Fruit fly (Drosophila melanogaster): Measurements from ENCODE around the gene Hyls1.
A peak's percentile ranks its signal among the peaks of the same experiment; 100 is the strongest.

The Hyls1 gene

DNA sequence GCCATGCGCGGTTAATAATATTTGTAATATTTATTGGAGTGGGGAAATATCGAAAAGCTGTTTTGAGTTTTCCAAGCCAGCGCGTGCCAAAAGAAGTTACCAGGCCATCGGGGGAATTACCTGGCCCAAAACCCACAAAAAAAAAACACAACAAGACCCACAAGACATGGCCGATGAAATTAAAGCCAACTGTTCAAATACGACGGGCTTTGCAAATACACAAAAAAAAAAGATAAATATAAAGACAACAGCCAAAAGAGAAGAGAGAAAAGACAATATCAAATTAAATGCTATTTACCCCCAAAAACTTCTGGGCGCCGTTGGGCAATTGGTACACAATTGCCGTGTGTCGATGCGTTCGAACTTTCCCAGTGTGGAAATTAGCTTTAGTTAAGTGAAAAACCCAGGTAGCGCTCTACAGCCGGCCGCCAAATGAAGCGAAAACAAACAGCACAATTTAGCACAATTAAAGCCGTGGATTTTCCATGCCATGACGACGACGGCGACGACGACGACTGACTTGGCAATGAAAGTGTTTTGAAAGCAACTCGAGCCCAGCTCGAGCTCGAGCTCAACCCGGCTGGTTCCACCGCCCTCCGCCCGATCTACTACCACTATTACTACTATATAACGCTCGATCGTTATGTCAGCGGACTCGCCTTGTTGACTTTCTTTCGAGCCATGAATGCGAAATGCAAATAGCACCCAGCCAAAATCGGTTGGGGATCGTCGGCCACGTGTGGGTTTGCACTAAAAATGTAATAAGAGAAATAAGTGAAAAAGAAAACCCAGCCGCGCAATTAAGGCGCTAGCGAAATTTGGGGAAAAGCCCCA, 34.4 kb downstream of the Hyls1 start (continued):
- no peak for TF ChIP-seq CG8765 (GFP tag; IDR thresholded peaks at IDR 0.05)
- no peak; the same call in 1 of the 2 replicates for TF ChIP-seq E2f1 (GFP tag; IDR thresholded peaks at IDR 0.05)
- TF ChIP-seq Sry-δ (GFP tag; optimal IDR thresholded peaks at IDR 0.05): no peak
- TF ChIP-seq HLHmδ (GFP tag; optimal IDR thresholded peaks at IDR 0.05): no peak
- TF ChIP-seq az2 (GFP tag; optimal IDR thresholded peaks at IDR 0.05): no peak
- no peak; the same call in 1 of the 2 replicates for TF ChIP-seq ranshi (GFP tag; IDR thresholded peaks at IDR 0.05)
- TF ChIP-seq CG3726 (GFP tag; IDR thresholded peaks at IDR 0.05): no peak
- no peak for TF ChIP-seq dm (GFP tag; optimal IDR thresholded peaks at IDR 0.05)
- no peak for TF ChIP-seq hb (GFP tag; IDR thresholded peaks at IDR 0.05; ENCODE audit: partially characterized antibody)

dm6 chr2L:16317131-16317530, 35.3 kb downstream of the Hyls1 start:
- TF ChIP-seq ci (GFP tag; IDR thresholded peaks at IDR 0.05) (0 out of 3 replicates have a peak, but pooled peaks have one; percentile 23), sd (tag; optimal IDR thresholded peaks at IDR 0.05) (no peak), seq (GFP tag; IDR thresholded peaks at IDR 0.05) (0 out of 2 replicates have a peak, but pooled peaks have one; percentile 18), HLH3B (GFP tag; IDR thresholded peaks at IDR 0.05) (0 out of 2 replicates have a peak, but pooled peaks have one; percentile 16), ken (GFP tag; IDR thresholded peaks at IDR 0.05) (no peak), Ptx1 (GFP tag; IDR thresholded peaks at IDR 0.05) (no peak), sr (GFP tag; IDR thresholded peaks at IDR 0.05) (0 out of 3 replicates have a peak, but pooled peaks have one; percentile 25), lab (GFP tag; optimal IDR thresholded peaks at IDR 0.05) (peak; percentile 1), Med (GFP tag) (peak; percentile 52), Ets65A (GFP tag) (peak; percentile 17), crol (GFP tag; IDR thresholded peaks at IDR 0.05) (0 out of 2 replicates have a peak, but pooled peaks have one; percentile 50), CG2678 (tag; optimal IDR thresholded peaks at IDR 0.05) (no peak), unc-4 (GFP tag; IDR thresholded peaks at IDR 0.05; ENCODE audit: partially characterized antibody) (no peak)

dm6 chr2L:16316410-16316809, 36.0 kb downstream of the Hyls1 start:
- TF ChIP-seq Med (GFP tag): peak; percentile 64
- no peak for TF ChIP-seq ewg (GFP tag; optimal IDR thresholded peaks at IDR 0.05)
- TF ChIP-seq CG2199 (GFP tag; IDR thresholded peaks at IDR 0.05): 0 out of 3 replicates have a peak, but pooled peaks have one; percentile 50
- TF ChIP-seq chinmo (GFP tag; IDR thresholded peaks at IDR 0.05; ENCODE audit: partially characterized antibody): 0 out of 4 replicates have a peak, but pooled peaks have one; percentile 17

DNA sequence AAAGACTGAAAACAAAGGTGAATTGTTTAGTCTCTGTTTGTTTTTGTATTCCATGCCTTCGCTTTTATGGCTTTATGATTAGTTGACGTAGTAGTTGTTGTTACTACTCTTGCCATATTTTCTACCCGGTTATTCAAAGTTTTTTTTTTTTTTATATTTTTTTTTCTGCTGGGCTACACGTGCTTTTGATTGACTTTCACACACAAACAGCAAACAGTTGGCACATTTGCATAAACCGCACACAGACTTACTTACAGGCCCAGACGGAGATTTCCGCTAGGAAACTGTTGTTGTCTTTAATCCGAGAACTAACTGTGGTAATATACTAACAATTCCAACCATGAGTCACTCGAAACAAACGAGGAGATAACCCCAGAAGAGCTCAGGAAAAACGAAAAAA, 36.6 kb downstream of the Hyls1 start:
- TF ChIP-seq Eip74EF (GFP tag; optimal IDR thresholded peaks at IDR 0.05): no peak
- no peak for TF ChIP-seq dati (GFP tag; IDR thresholded peaks at IDR 0.05)
- no peak for TF ChIP-seq ac (GFP tag; optimal IDR thresholded peaks at IDR 0.05)
- no peak for TF ChIP-seq CG3281 (GFP tag; optimal IDR thresholded peaks at IDR 0.05)
- TF ChIP-seq cwo (GFP tag; optimal IDR thresholded peaks at IDR 0.05): peak; percentile 77
- no peak for TF ChIP-seq Dip2 (GFP tag; IDR thresholded peaks at IDR 0.05)
- TF ChIP-seq Meics (GFP tag; optimal IDR thresholded peaks at IDR 0.05): no peak
- TF ChIP-seq ara (GFP tag; IDR thresholded peaks at IDR 0.05): no peak
- TF ChIP-seq CG7786 (GFP tag; optimal IDR thresholded peaks at IDR 0.05): no peak
- no peak for TF ChIP-seq CG10462 (GFP tag; optimal IDR thresholded peaks at IDR 0.05)
- no peak for TF ChIP-seq Fer1 (GFP tag; optimal IDR thresholded peaks at IDR 0.05)
- no peak for TF ChIP-seq lmd (GFP tag; IDR thresholded peaks at IDR 0.05)
- TF ChIP-seq lilli (GFP tag; optimal IDR thresholded peaks at IDR 0.05): no peak
- peak; percentile 50 for TF ChIP-seq Med (GFP tag)
- no peak for TF ChIP-seq Abd-B (GFP tag; optimal IDR thresholded peaks at IDR 0.05)
- no peak for TF ChIP-seq sens (GFP tag)
- TF ChIP-seq jumu (GFP tag; optimal IDR thresholded peaks at IDR 0.05): no peak
- no peak for TF ChIP-seq CG8290 (GFP tag; optimal IDR thresholded peaks at IDR 0.05)
- no peak for TF ChIP-seq CG8290 (tag; optimal IDR thresholded peaks at IDR 0.05)
- TF ChIP-seq BtbVII (GFP tag; optimal IDR thresholded peaks at IDR 0.05): peak; percentile 12
- TF ChIP-seq CG16863 (GFP tag; optimal IDR thresholded peaks at IDR 0.05): no peak
- TF ChIP-seq dysf (GFP tag; IDR thresholded peaks at IDR 0.05): no peak
